Fruit fly (Drosophila melanogaster) whole organism, embryonic: Measurements from ENCODE around the gene Rok.

Experiments
- Awh ChIP-seq: fragments of 200-800 bp; sonication (Bioruptor generic); IDR thresholded peaks from 2 replicates; pipeline ENCODE4, ENCODE4 v1.3.6; 2022; ENCODE audit warnings: missing biosample characterization, missing genetic modification characterization
- Bdp1 ChIP-seq: fragments of 200-800 bp; sonication (Bioruptor generic); optimal IDR thresholded peaks from 3 replicates; lab custom pipeline; 2016; ENCODE audit warnings: missing biosample characterization, missing genetic modification characterization
- CG1233 ChIP-seq: fragments of 200-800 bp; sonication (Bioruptor generic); optimal IDR thresholded peaks from 4 replicates; lab custom pipeline; 2018; ENCODE audit warnings: missing biosample characterization, mild to moderate bottlenecking, missing genetic modification characterization
- CG12659 ChIP-seq: fragments of 200-800 bp; sonication (Bioruptor generic); optimal IDR thresholded peaks from 3 replicates; lab custom pipeline; 2017; ENCODE audit warnings: mild to moderate bottlenecking, missing biosample characterization, missing genetic modification reagents, missing genetic modification characterization
- CG12942 ChIP-seq: fragments of 200-800 bp; sonication (Bioruptor generic); optimal IDR thresholded peaks from 3 replicates; lab custom pipeline; 2016; ENCODE audit warnings: missing biosample characterization, missing genetic modification characterization
- CG13624 ChIP-seq: fragments of 200-800 bp; sonication (Bioruptor generic); optimal IDR thresholded peaks from 2 replicates; lab custom pipeline; 2016; ENCODE audit warnings: missing biosample characterization, missing genetic modification characterization
- CG14441 ChIP-seq: fragments of 200-800 bp; sonication (Bioruptor generic); IDR thresholded peaks from 2 replicates; pipeline ENCODE4 v1.3.6; 2022; ENCODE audit warnings: missing biosample characterization, missing genetic modification characterization
- CG14860 ChIP-seq: fragments of 200-800 bp; sonication (Bioruptor generic); IDR thresholded peaks from 3 replicates; pipeline ENCODE4 v1.3.6; 2022; ENCODE audit warnings: missing biosample characterization, missing genetic modification characterization; ENCODE audit not compliant: partially characterized antibody
- CG16863 ChIP-seq: fragments of 200-800 bp; sonication (Bioruptor generic); optimal IDR thresholded peaks from 3 replicates; lab custom pipeline; 2016; ENCODE audit warnings: missing biosample characterization, missing genetic modification characterization
- CG1832 ChIP-seq: fragments of 200-800 bp; sonication (Bioruptor generic); optimal IDR thresholded peaks from 2 replicates; lab custom pipeline; 2017; ENCODE audit warnings: missing biosample characterization, mild to moderate bottlenecking, missing genetic modification characterization, inconsistent platforms
- CG18764 ChIP-seq: fragments of 200-800 bp; sonication (Bioruptor generic); optimal IDR thresholded peaks from 3 replicates; lab custom pipeline; 2016; ENCODE audit warnings: missing biosample characterization, missing genetic modification characterization
- CG3281 ChIP-seq: fragments of 200-800 bp; sonication (Bioruptor generic); optimal IDR thresholded peaks from 3 replicates; lab custom pipeline; 2017; ENCODE audit warnings: missing biosample characterization, mild to moderate bottlenecking, missing genetic modification characterization
- CG3726 ChIP-seq: fragments of 200-800 bp; sonication (Bioruptor generic); IDR thresholded peaks from 3 replicates; pipeline ENCODE4, ENCODE4 v1.3.6; 2022; ENCODE audit warnings: missing biosample characterization, missing genetic modification characterization
- CG3995 ChIP-seq: fragments of 200-800 bp; sonication (Bioruptor generic); optimal IDR thresholded peaks from 3 replicates; lab custom pipeline; 2016; ENCODE audit warnings: missing biosample characterization, missing genetic modification characterization
- CG42726 ChIP-seq: fragments of 200-800 bp; sonication (Bioruptor generic); IDR thresholded peaks from 2 replicates; pipeline ENCODE4 v1.3.6; 2022; ENCODE audit warnings: missing biosample characterization, missing genetic modification characterization; ENCODE audit not compliant: partially characterized antibody
- CG4730 ChIP-seq: fragments of 200-800 bp; sonication (Bioruptor generic); IDR thresholded peaks from 2 replicates; pipeline ENCODE4 v1.3.6; 2022; ENCODE audit warnings: missing biosample characterization, missing genetic modification characterization
- CG6765 ChIP-seq: fragments of 200-800 bp; sonication (Bioruptor generic); optimal IDR thresholded peaks from 3 replicates; lab custom pipeline; 2017; ENCODE audit warnings: missing biosample characterization, mild to moderate bottlenecking, missing genetic modification characterization
- CG6854 ChIP-seq: fragments of 200-800 bp; sonication (Bioruptor generic); optimal IDR thresholded peaks from 3 replicates; lab custom pipeline; 2017; ENCODE audit warnings: missing biosample characterization, mild to moderate bottlenecking, missing genetic modification characterization
- CG7928 ChIP-seq: fragments of 200-800 bp; sonication (Bioruptor generic); optimal IDR thresholded peaks from 2 replicates; lab custom pipeline; 2017; ENCODE audit warnings: missing biosample characterization, mild to moderate bottlenecking, missing genetic modification characterization
- CG8478 ChIP-seq: fragments of >200 bp; optimal IDR thresholded peaks from 2 replicates; lab custom pipeline; 2018
- CG9215 ChIP-seq: fragments of 200-800 bp; sonication (Bioruptor generic); IDR thresholded peaks from 2 replicates; pipeline ENCODE4 v1.3.6; 2022; ENCODE audit warnings: missing biosample characterization, missing genetic modification characterization
- CG9727 ChIP-seq: fragments of 200-800 bp; sonication (Bioruptor generic); optimal IDR thresholded peaks from 3 replicates; lab custom pipeline; 2017; ENCODE audit warnings: missing biosample characterization, mild to moderate bottlenecking, missing genetic modification characterization
- CHES-1-like ChIP-seq: fragments of 200-800 bp; sonication (Bioruptor generic); optimal IDR thresholded peaks from 2 replicates; lab custom pipeline; 2016; ENCODE audit warnings: missing biosample characterization, missing genetic modification characterization
- Gsc ChIP-seq: fragments of 200-800 bp; sonication (Bioruptor generic); IDR thresholded peaks from 2 replicates; pipeline ENCODE4 v1.3.6; 2022; ENCODE audit warnings: missing biosample characterization, missing genetic modification characterization
- HHEX ChIP-seq: fragments of 200-800 bp; sonication (Bioruptor generic); optimal IDR thresholded peaks from 3 replicates; lab custom pipeline; 2017; ENCODE audit warnings: missing biosample characterization, mild to moderate bottlenecking, missing genetic modification characterization, missing genetic modification reagents
- Mes4 ChIP-seq: fragments of 200-800 bp; sonication (Bioruptor generic); optimal IDR thresholded peaks from 2 replicates; lab custom pipeline; 2016; ENCODE audit warnings: missing biosample characterization, missing genetic modification characterization
- NfI ChIP-seq: fragments of 200-800 bp; sonication (Bioruptor generic); optimal IDR thresholded peaks from 3 replicates; lab custom pipeline; 2018; ENCODE audit warnings: missing biosample characterization, mild to moderate bottlenecking, missing genetic modification characterization, moderate library complexity
- Sin3A ChIP-seq: fragments of >200 bp; optimal IDR thresholded peaks from 2 replicates; lab custom pipeline; 2018
- Sox102F ChIP-seq: fragments of 200-800 bp; sonication (Bioruptor generic); optimal IDR thresholded peaks from 2 replicates; lab custom pipeline; 2018; ENCODE audit warnings: missing biosample characterization, mild to moderate bottlenecking, missing genetic modification characterization, moderate library complexity
- Taf1 ChIP-seq: fragments of 200-800 bp; sonication (Bioruptor generic); IDR thresholded peaks from 2 replicates; pipeline ENCODE4 v1.3.6; 2022; ENCODE audit warnings: missing biosample characterization, missing genetic modification characterization
- Xrp1 ChIP-seq: fragments of 200-800 bp; sonication (Bioruptor generic); IDR thresholded peaks from 2 replicates; pipeline ENCODE4 v1.3.6; 2022; ENCODE audit warnings: missing biosample characterization, missing genetic modification characterization
- aop ChIP-seq: fragments of 200-800 bp; sonication (Bioruptor generic); IDR thresholded peaks from 2 replicates; pipeline ENCODE4 v1.3.6; 2022; ENCODE audit warnings: missing biosample characterization, missing genetic modification characterization
- ap ChIP-seq: fragments of 200-800 bp; sonication (Bioruptor generic); IDR thresholded peaks from 2 replicates; pipeline ENCODE4 v1.3.6; 2022; ENCODE audit warnings: missing biosample characterization, missing genetic modification characterization
- ara ChIP-seq: fragments of 200-800 bp; sonication (Bioruptor generic); IDR thresholded peaks from 2 replicates; pipeline ENCODE4 v1.3.6; 2022; ENCODE audit warnings: missing biosample characterization, missing genetic modification characterization
- ase ChIP-seq: fragments of 200-800 bp; sonication (Bioruptor generic); IDR thresholded peaks from 3 replicates; pipeline ENCODE4 v1.3.6; 2022; ENCODE audit warnings: missing biosample characterization, missing genetic modification characterization
- ash1 ChIP-seq: fragments of 200-800 bp; sonication (Bioruptor generic); optimal IDR thresholded peaks from 2 replicates; lab custom pipeline; 2018; ENCODE audit warnings: missing biosample characterization, mild to moderate bottlenecking, missing genetic modification characterization
- bigmax ChIP-seq: fragments of 200-800 bp; sonication (Bioruptor generic); optimal IDR thresholded peaks from 2 replicates; lab custom pipeline; 2018; ENCODE audit warnings: missing biosample characterization, mild to moderate bottlenecking, missing genetic modification characterization
- br ChIP-seq: fragments of >200 bp; optimal IDR thresholded peaks from 2 replicates; lab custom pipeline; 2017
- chif ChIP-seq, 2 experiments: fragments of 200-800 bp; sonication (Bioruptor generic); optimal IDR thresholded peaks; 3 replicates each; lab custom pipeline; 2016; ENCODE audit warnings: missing biosample characterization in 2 of 2, missing genetic modification characterization in 2 of 2
- crp ChIP-seq, 2 experiments: fragments of 200-800 bp; sonication (Bioruptor generic); optimal IDR thresholded peaks; 2 replicates in 1 of 2; 3 replicates in 1 of 2; lab custom pipeline; 2017; ENCODE audit warnings: missing biosample characterization in 2 of 2, missing genetic modification characterization in 2 of 2, mild to moderate bottlenecking in 1 of 2, moderate library complexity in 1 of 2
- dan ChIP-seq: fragments of 200-800 bp; sonication (Bioruptor generic); IDR thresholded peaks from 2 replicates; pipeline ENCODE4 v1.3.6; 2022; ENCODE audit warnings: missing biosample characterization, missing genetic modification characterization
- ems ChIP-seq: fragments of 200-800 bp; sonication (Bioruptor generic); optimal IDR thresholded peaks from 3 replicates; lab custom pipeline; 2016; ENCODE audit warnings: missing biosample characterization, missing genetic modification characterization
- esg ChIP-seq: fragments of 200-800 bp; sonication (Bioruptor generic); conservative IDR thresholded peaks from 2 replicates; pipeline ENCODE4 v1.3.6; 2022; ENCODE audit warnings: missing biosample characterization, missing genetic modification characterization
- gcm ChIP-seq: fragments of 200-800 bp; sonication (Bioruptor generic); optimal IDR thresholded peaks from 2 replicates; lab custom pipeline; 2019; ENCODE audit warnings: missing biosample characterization, mild to moderate bottlenecking, missing genetic modification characterization, moderate library complexity
- gt ChIP-seq: fragments of 200-800 bp; sonication (Bioruptor generic); IDR thresholded peaks from 2 replicates; pipeline ENCODE4 v1.3.6; 2022; ENCODE audit warnings: missing biosample characterization, missing genetic modification characterization
- kay ChIP-seq: fragments of 200-800 bp; sonication (Bioruptor generic); optimal IDR thresholded peaks from 2 replicates; lab custom pipeline; 2016; ENCODE audit warnings: missing biosample characterization, missing genetic modification characterization
- klu ChIP-seq: fragments of 200-800 bp; sonication (Bioruptor generic); IDR thresholded peaks from 2 replicates; pipeline ENCODE4 v1.3.6; 2022; ENCODE audit warnings: missing biosample characterization, missing genetic modification characterization
- kni ChIP-seq: fragments of 200-800 bp; sonication (Bioruptor generic); optimal IDR thresholded peaks from 3 replicates; lab custom pipeline; 2017; ENCODE audit warnings: mild to moderate bottlenecking, missing biosample characterization, missing genetic modification reagents, missing genetic modification characterization
- mam ChIP-seq: fragments of 200-800 bp; sonication (Bioruptor generic); optimal IDR thresholded peaks from 3 replicates; lab custom pipeline; 2016; ENCODE audit warnings: missing biosample characterization, missing genetic modification characterization
- pho ChIP-seq: fragments of 200-800 bp; sonication (Bioruptor generic); optimal IDR thresholded peaks from 2 replicates; lab custom pipeline; 2016; ENCODE audit warnings: missing biosample characterization, missing genetic modification characterization
- pros ChIP-seq: fragments of 200-800 bp; sonication (Bioruptor generic); optimal IDR thresholded peaks from 3 replicates; lab custom pipeline; 2019; ENCODE audit warnings: missing biosample characterization, mild to moderate bottlenecking, missing genetic modification characterization, moderate library complexity
- repo ChIP-seq: fragments of 200-800 bp; sonication (Bioruptor generic); optimal IDR thresholded peaks from 2 replicates; lab custom pipeline; 2016; ENCODE audit warnings: missing biosample characterization, missing genetic modification characterization
- toy ChIP-seq: fragments of 200-800 bp; sonication (Bioruptor generic); IDR thresholded peaks from 2 replicates; pipeline ENCODE4 v1.3.6; 2022; ENCODE audit warnings: missing biosample characterization, missing genetic modification characterization
- unc-4 ChIP-seq: fragments of 200-800 bp; sonication (Bioruptor generic); IDR thresholded peaks from 2 replicates; pipeline ENCODE4 v1.3.6; 2022; ENCODE audit warnings: missing biosample characterization, missing genetic modification characterization; ENCODE audit not compliant: partially characterized antibody

Gene Rok

dm6 chrX:16585569-16585968, 51.6 kb downstream of the Rok start (continued):
- TF ChIP-seq CG6854 (GFP tag; lab: Kevin White, UChicago) (peak; percentile 5), unc-4 (no peak), CG3726 (GFP tag; lab: Robert Waterston, UW) (no peak), gt (GFP tag; lab: Robert Waterston, UW) (no peak), CG14441 (GFP tag; lab: Robert Waterston, UW) (no peak), CG12659 (GFP tag; lab: Kevin White, UChicago) (no peak), CG16863 (no peak), mam (no peak), pho (no peak), Sin3A (no peak), CG8478 (no peak), CG42726 (GFP tag; lab: Robert Waterston, UW) (no peak), crp (GFP tag; optimal IDR thresholded peaks at IDR 0.05; lab: Kevin White, UChicago) (no peak), chif (GFP tag; optimal IDR thresholded peaks at IDR 0.05; lab: Kevin White, UChicago) (no peak), CG3995 (GFP tag; lab: Kevin White, UChicago) (no peak), HHEX (peak; percentile 7), klu (GFP tag; lab: Robert Waterston, UW) (no peak), bigmax (no peak), ems (no peak), Xrp1 (GFP tag; lab: Robert Waterston, UW) (no peak), Mes4 (GFP tag; lab: Kevin White, UChicago) (no peak), CG13624 (GFP tag; lab: Kevin White, UChicago) (no peak), CG14860 (GFP tag; lab: Robert Waterston, UW) (no peak), pros (GFP tag; lab: Kevin White, UChicago) (no peak), NfI (no peak), CG6765 (GFP tag; lab: Kevin White, UChicago) (peak; percentile 16), br (no peak), CG9727 (GFP tag; lab: Kevin White, UChicago) (peak; percentile 43), CG18764 (GFP tag; lab: Kevin White, UChicago) (no peak), ash1 (GFP tag; lab: Kevin White, UChicago) (no peak), gcm (GFP tag; lab: Kevin White, UChicago) (no peak), CG1832 (no peak), CG9215 (GFP tag; lab: Robert Waterston, UW) (no peak), esg (GFP tag; lab: Robert Waterston, UW) (no peak), CG4730 (GFP tag; lab: Robert Waterston, UW) (no peak), CG1233 (no peak), ap (GFP tag; lab: Robert Waterston, UW) (no peak), dan (GFP tag; lab: Robert Waterston, UW) (no peak), Bdp1 (GFP tag; lab: Kevin White, UChicago) (no peak), Taf1 (GFP tag; lab: Robert Waterston, UW) (no peak), aop (GFP tag; lab: Robert Waterston, UW) (no peak), ase (no peak), repo (GFP tag; lab: Kevin White, UChicago) (no peak), toy (GFP tag; lab: Robert Waterston, UW) (no peak), kay (GFP tag; lab: Kevin White, UChicago) (no peak), kni (GFP tag; lab: Kevin White, UChicago) (no peak), Sox102F (no peak), CHES-1-like (GFP tag; lab: Kevin White, UChicago) (no peak), ara (GFP tag; lab: Robert Waterston, UW) (no peak), Awh (GFP tag; lab: Robert Waterston, UW) (no peak), CG12942 (no peak), Gsc (GFP tag; lab: Robert Waterston, UW) (no peak), CG3281 (GFP tag; lab: Kevin White, UChicago) (peak; percentile 32), CG7928 (GFP tag; lab: Kevin White, UChicago) (no peak)
